Fruit fly (Drosophila melanogaster) whole organism, embryonic: ENCODE data around the gene SkpD.
A peak's percentile ranks its signal among the peaks of the same experiment; 100 is the strongest.

Source experiments
- Asciz ChIP-seq: fragments of 200-800 bp; sonication (Bioruptor generic); optimal IDR thresholded peaks from 2 replicates; lab custom pipeline; 2017; ENCODE audit warnings: missing biosample characterization, mild to moderate bottlenecking, missing genetic modification characterization, missing genetic modification reagents
- Awh ChIP-seq: fragments of 200-800 bp; sonication (Bioruptor generic); IDR thresholded peaks from 2 replicates; pipeline ENCODE4, ENCODE4 v1.3.6; 2022; ENCODE audit warnings: missing biosample characterization, missing genetic modification characterization
- C15 ChIP-seq: fragments of 200-800 bp; sonication (Bioruptor generic); IDR thresholded peaks from 3 replicates; pipeline ENCODE4 v1.3.6; 2022; ENCODE audit warnings: missing biosample characterization, missing genetic modification characterization
- CG1024 ChIP-seq: fragments of 200-800 bp; sonication (Bioruptor generic); IDR thresholded peaks from 2 replicates; pipeline ENCODE4 v1.3.6; 2022; ENCODE audit warnings: missing biosample characterization, missing genetic modification characterization
- CG11093 ChIP-seq: fragments of 200-800 bp; sonication (Bioruptor generic); IDR thresholded peaks from 3 replicates; pipeline ENCODE4 v1.3.6; 2022; ENCODE audit warnings: missing biosample characterization, missing genetic modification characterization
- CG12155 ChIP-seq: fragments of 200-800 bp; sonication (Bioruptor generic); optimal IDR thresholded peaks from 3 replicates; lab custom pipeline; 2016; ENCODE audit warnings: missing biosample characterization, missing genetic modification characterization
- CG12744 ChIP-seq: fragments of 200-800 bp; sonication (Bioruptor generic); optimal IDR thresholded peaks from 2 replicates; lab custom pipeline; 2016; ENCODE audit warnings: missing biosample characterization, missing genetic modification characterization
- CG13894 ChIP-seq: fragments of 200-800 bp; sonication (Bioruptor generic); optimal IDR thresholded peaks from 3 replicates; lab custom pipeline; 2018; ENCODE audit warnings: missing biosample characterization, mild to moderate bottlenecking, missing genetic modification characterization, moderate library complexity
- CG14667 ChIP-seq: fragments of 200-800 bp; sonication (Bioruptor generic); IDR thresholded peaks from 2 replicates; pipeline ENCODE4 v1.3.6; 2022; ENCODE audit warnings: missing biosample characterization, missing genetic modification characterization
- CG17361 ChIP-seq: fragments of 200-800 bp; sonication (Bioruptor generic); IDR thresholded peaks from 3 replicates; pipeline ENCODE4 v1.3.6; 2022; ENCODE audit warnings: missing biosample characterization, missing genetic modification characterization
- CG17385 ChIP-seq: fragments of 200-800 bp; sonication (Bioruptor generic); optimal IDR thresholded peaks from 3 replicates; lab custom pipeline; 2018; ENCODE audit warnings: missing biosample characterization, mild to moderate bottlenecking, missing genetic modification characterization
- CG18262 ChIP-seq: fragments of 200-800 bp; optimal IDR thresholded peaks from 3 replicates; lab custom pipeline; 2019; ENCODE audit warnings: missing biosample characterization, mild to moderate bottlenecking, missing genetic modification characterization, moderate library complexity
- CG31388 ChIP-seq: fragments of 200-800 bp; sonication (Bioruptor generic); optimal IDR thresholded peaks from 2 replicates; lab custom pipeline; 2016; ENCODE audit warnings: missing biosample characterization, missing genetic modification characterization
- CG3163 ChIP-seq: fragments of 200-800 bp; sonication (Bioruptor generic); optimal IDR thresholded peaks from 3 replicates; lab custom pipeline; 2016; ENCODE audit warnings: missing biosample characterization, missing genetic modification characterization
- CG32532 ChIP-seq: fragments of 200-800 bp; sonication (Bioruptor generic); IDR thresholded peaks from 2 replicates; pipeline ENCODE4 v1.3.6; 2022; ENCODE audit warnings: missing biosample characterization, missing genetic modification characterization
- CG5953 ChIP-seq: fragments of 200-800 bp; sonication (Bioruptor generic); IDR thresholded peaks from 2 replicates; pipeline ENCODE4 v1.3.6; 2022; ENCODE audit warnings: missing biosample characterization, missing genetic modification characterization
- CG7357 ChIP-seq: fragments of 200-800 bp; sonication (Bioruptor generic); IDR thresholded peaks from 3 replicates; pipeline ENCODE4 v1.3.6; 2022; ENCODE audit warnings: missing biosample characterization, missing genetic modification characterization
- CG8290 ChIP-seq, 3 experiments: fragments of 200-800 bp; sonication (Bioruptor generic); optimal IDR thresholded peaks; 2 replicates each; lab custom pipeline; 2016 to 2019; ENCODE audit warnings: missing biosample characterization in 3 of 3, missing genetic modification characterization in 3 of 3, mild to moderate bottlenecking in 2 of 3, moderate library complexity in 1 of 3
- CG9609 ChIP-seq: fragments of 200-800 bp; sonication (Bioruptor generic); optimal IDR thresholded peaks from 3 replicates; lab custom pipeline; 2016; ENCODE audit warnings: missing biosample characterization, missing genetic modification characterization
- Dek ChIP-seq: fragments of 200-800 bp; sonication (Bioruptor generic); optimal IDR thresholded peaks from 3 replicates; lab custom pipeline; 2019; ENCODE audit warnings: missing biosample characterization, mild to moderate bottlenecking, missing genetic modification characterization, moderate library complexity
- Dp ChIP-seq: fragments of 200-800 bp; sonication (Bioruptor generic); optimal IDR thresholded peaks from 2 replicates; lab custom pipeline; 2018; ENCODE audit warnings: missing biosample characterization, mild to moderate bottlenecking, missing genetic modification characterization, moderate library complexity
- E2f2 ChIP-seq: fragments of 200-800 bp; sonication (Bioruptor generic); IDR thresholded peaks from 2 replicates; pipeline ENCODE4 v1.3.6; 2022; ENCODE audit warnings: missing biosample characterization, missing genetic modification characterization
- Ets65A ChIP-seq: fragments of 200-800 bp; sonication (Bioruptor generic); peaks from one replicate; lab custom pipeline; 2016; ENCODE audit warnings: missing biosample characterization, missing genetic modification characterization
- Ets97D ChIP-seq: fragments of 200-800 bp; sonication (Bioruptor generic); optimal IDR thresholded peaks from 3 replicates; lab custom pipeline; 2016; ENCODE audit warnings: missing biosample characterization, missing genetic modification characterization
- Gug ChIP-seq: fragments of 200-800 bp; sonication (Bioruptor generic); IDR thresholded peaks from 4 replicates; pipeline ENCODE4 v1.3.6; 2022; ENCODE audit warnings: missing biosample characterization, missing genetic modification characterization
- HLH3B ChIP-seq: fragments of 200-800 bp; sonication (Bioruptor generic); IDR thresholded peaks from 2 replicates; pipeline ENCODE4 v1.3.6; 2022; ENCODE audit warnings: missing biosample characterization, missing genetic modification characterization
- Hmr ChIP-seq: fragments of 200-800 bp; sonication (Bioruptor generic); optimal IDR thresholded peaks from 3 replicates; lab custom pipeline; 2017; ENCODE audit warnings: mild to moderate bottlenecking, missing biosample characterization, missing genetic modification reagents, missing genetic modification characterization
- Hsf ChIP-seq: fragments of 200-800 bp; sonication (Bioruptor generic); optimal IDR thresholded peaks from 3 replicates; lab custom pipeline; 2016; ENCODE audit warnings: missing biosample characterization, missing genetic modification characterization
- Med ChIP-seq: fragments of 200-800 bp; sonication (Bioruptor generic); peaks from one replicate; lab custom pipeline; 2016; ENCODE audit warnings: missing biosample characterization, missing genetic modification characterization, mild to moderate bottlenecking, inconsistent platforms, moderate library complexity
- Mrtf ChIP-seq: fragments of 200-800 bp; sonication (Bioruptor generic); IDR thresholded peaks from 3 replicates; pipeline ENCODE4 v1.3.6; 2022; ENCODE audit warnings: missing biosample characterization, missing genetic modification characterization
- Myb ChIP-seq: fragments of 200-800 bp; sonication (Bioruptor generic); optimal IDR thresholded peaks from 2 replicates; lab custom pipeline; 2016; ENCODE audit warnings: missing biosample characterization, missing genetic modification characterization
- NFAT ChIP-seq: fragments of 200-800 bp; sonication (Bioruptor generic); IDR thresholded peaks from 2 replicates; pipeline ENCODE4 v1.3.6; 2022; ENCODE audit warnings: missing biosample characterization, missing genetic modification characterization
- PHDP ChIP-seq: fragments of 200-800 bp; sonication (Bioruptor generic); optimal IDR thresholded peaks from 3 replicates; lab custom pipeline; 2018; ENCODE audit warnings: missing biosample characterization, mild to moderate bottlenecking, missing genetic modification characterization, moderate library complexity
- Rx ChIP-seq: fragments of 200-800 bp; sonication (Bioruptor generic); IDR thresholded peaks from 2 replicates; pipeline ENCODE4 v1.3.6; 2022; ENCODE audit warnings: missing biosample characterization, missing genetic modification characterization
- Side ChIP-seq: fragments of 200-800 bp; sonication (Bioruptor generic); optimal IDR thresholded peaks from 2 replicates; lab custom pipeline; 2016; ENCODE audit warnings: missing biosample characterization, missing genetic modification characterization
- amos ChIP-seq: fragments of 200-800 bp; sonication (Bioruptor generic); IDR thresholded peaks from 2 replicates; pipeline ENCODE4 v1.3.6; 2022; ENCODE audit warnings: missing biosample characterization, missing genetic modification characterization; ENCODE audit not compliant: partially characterized antibody
- bsh ChIP-seq, 2 experiments: fragments of 200-800 bp; sonication (Bioruptor generic); optimal IDR thresholded peaks; 2 replicates each; lab custom pipeline; 2017 to 2018; ENCODE audit warnings: mild to moderate bottlenecking in 2 of 2, missing biosample characterization in 2 of 2, missing genetic modification characterization in 2 of 2, moderate library complexity in 1 of 2
- da ChIP-seq: fragments of 200-800 bp; sonication (Bioruptor generic); optimal IDR thresholded peaks from 2 replicates; lab custom pipeline; 2016; ENCODE audit warnings: missing biosample characterization, missing genetic modification characterization
- dan ChIP-seq: fragments of 200-800 bp; sonication (Bioruptor generic); IDR thresholded peaks from 2 replicates; pipeline ENCODE4 v1.3.6; 2022; ENCODE audit warnings: missing biosample characterization, missing genetic modification characterization
- gcm2 ChIP-seq: fragments of 200-800 bp; sonication (Bioruptor generic); optimal IDR thresholded peaks from 2 replicates; lab custom pipeline; 2016; ENCODE audit warnings: missing biosample characterization, missing genetic modification characterization
- jumu ChIP-seq: fragments of 200-800 bp; sonication (Bioruptor generic); optimal IDR thresholded peaks from 3 replicates; lab custom pipeline; 2016; ENCODE audit warnings: missing biosample characterization, missing genetic modification characterization
- lmd ChIP-seq: fragments of 200-800 bp; sonication (Bioruptor generic); IDR thresholded peaks from 2 replicates; pipeline ENCODE4 v1.3.6; 2022; ENCODE audit warnings: missing biosample characterization, missing genetic modification characterization
- pb ChIP-seq: fragments of 200-800 bp; sonication (Bioruptor generic); optimal IDR thresholded peaks from 3 replicates; lab custom pipeline; 2016; ENCODE audit warnings: missing biosample characterization, missing genetic modification characterization
- prd ChIP-seq, 3 experiments: fragments of >200 bp in 2 of 3; fragments of 200-800 bp in 1 of 3; sonication (Bioruptor generic) in 1 of 3; optimal IDR thresholded peaks in 2 of 3; IDR thresholded peaks in 1 of 3; 2 replicates in 2 of 3; 3 replicates in 1 of 3; pipeline versions ENCODE4 v1.3.6 to Lab custom; 2017 to 2022; ENCODE audit warnings: missing biosample characterization in 1 of 3, missing genetic modification characterization in 1 of 3
- repo ChIP-seq: fragments of 200-800 bp; sonication (Bioruptor generic); optimal IDR thresholded peaks from 2 replicates; lab custom pipeline; 2016; ENCODE audit warnings: missing biosample characterization, missing genetic modification characterization
- sisA ChIP-seq: fragments of 200-800 bp; sonication (Bioruptor generic); IDR thresholded peaks from 2 replicates; pipeline ENCODE4 v1.3.6; 2022; ENCODE audit warnings: missing biosample characterization, missing genetic modification characterization
- sr ChIP-seq: fragments of 200-800 bp; sonication (Bioruptor generic); IDR thresholded peaks from 3 replicates; pipeline ENCODE4 v1.3.6; 2022; ENCODE audit warnings: missing biosample characterization, missing genetic modification characterization
- ssp ChIP-seq: fragments of 200-800 bp; sonication (Bioruptor generic); IDR thresholded peaks from 2 replicates; pipeline ENCODE4 v1.3.6; 2022; ENCODE audit warnings: missing biosample characterization, missing genetic modification characterization
- vfl ChIP-seq: fragments of 200-800 bp; sonication (Bioruptor generic); optimal IDR thresholded peaks from 2 replicates; lab custom pipeline; 2016; ENCODE audit warnings: missing biosample characterization, missing genetic modification characterization
- wdn ChIP-seq: fragments of 200-800 bp; sonication (Bioruptor generic); IDR thresholded peaks from 2 replicates; pipeline ENCODE4 v1.3.6; 2022; ENCODE audit warnings: missing biosample characterization, missing genetic modification characterization

SkpD gene

dm6 chrX:19812429-19812828 lies at the start of gene SkpD:
TSS of gene SkpD (plus strand) at chrX:19812729.
- TF ChIP-seq ssp (no peak), Ets97D (no peak), wdn (GFP tag; lab: Robert Waterston, UW) (no peak), PHDP (tag; lab: Kevin White, UChicago) (no peak), CG13894 (tag; lab: Kevin White, UChicago) (no peak), CG17361 (GFP tag; lab: Robert Waterston, UW) (no peak), CG8290 (GFP tag; optimal IDR thresholded peaks at IDR 0.05; lab: Kevin White, UChicago) (no peak), CG8290 (tag; optimal IDR thresholded peaks at IDR 0.05; lab: Kevin White, UChicago) (no peak), Dek (no peak), Mrtf (GFP tag; lab: Robert Waterston, UW) (no peak)
- TF ChIP-seq, all 482 proteins: peak for 0

dm6 chrX:19763440-19764002 lies 49.0 kb upstream of the SkpD start:
- TF ChIP-seq lmd (GFP tag; lab: Robert Waterston, UW) (no peak; the same call in 1 of the 2 replicates), Hmr (GFP tag; lab: Kevin White, UChicago) (peak; percentile 10), CG9609 (GFP tag; lab: Kevin White, UChicago) (no peak), Med (GFP tag; lab: Kevin White, UChicago) (peak; percentile 84), Side (GFP tag; lab: Kevin White, UChicago) (no peak), CG31388 (no peak), CG32532 (GFP tag; lab: Robert Waterston, UW) (0 out of 2 replicates have a peak, but pooled peaks have one; percentile 18), CG7357 (no peak), CG18262 (tag; lab: Kevin White, UChicago) (peak; percentile 21), prd (optimal IDR thresholded peaks at IDR 0.05; lab: Kevin White, UChicago) (no peak), prd (GFP tag; IDR thresholded peaks at IDR 0.05; lab: Robert Waterston, UW) (peak; percentile 39; the same call in 2 of the 3 replicates), da (GFP tag; lab: Kevin White, UChicago) (no peak), CG12155 (GFP tag; lab: Kevin White, UChicago) (peak; percentile 13), vfl (GFP tag; lab: Kevin White, UChicago) (no peak), Rx (GFP tag; lab: Robert Waterston, UW) (no peak), Ets65A (GFP tag; lab: Kevin White, UChicago) (peak; percentile 58), E2f2 (GFP tag; lab: Robert Waterston, UW) (0 out of 2 replicates have a peak, but pooled peaks have one; percentile 13), jumu (GFP tag; lab: Kevin White, UChicago) (no peak), CG3163 (no peak), CG17385 (GFP tag; lab: Kevin White, UChicago) (peak; percentile 13), HLH3B (GFP tag; lab: Robert Waterston, UW) (no peak), sr (GFP tag; lab: Robert Waterston, UW) (peak; percentile 63; the same call in 2 of the 3 replicates), sisA (GFP tag; lab: Robert Waterston, UW) (peak; percentile 22; the same call in 1 of the 2 replicates), C15 (no peak), Hsf (GFP tag; lab: Kevin White, UChicago) (peak; percentile 19), amos (no peak), Gug (GFP tag; lab: Robert Waterston, UW) (0 out of 4 replicates have a peak, but pooled peaks have one; percentile 3), dan (GFP tag; lab: Robert Waterston, UW) (no peak), CG1024 (GFP tag; lab: Robert Waterston, UW) (no peak), gcm2 (no peak), Myb (GFP tag; lab: Kevin White, UChicago) (no peak), repo (GFP tag; lab: Kevin White, UChicago) (no peak), bsh (GFP tag; optimal IDR thresholded peaks at IDR 0.05; lab: Kevin White, UChicago) (peak in 1 of 2 experiments; percentile 5), CG5953 (GFP tag; lab: Robert Waterston, UW) (no peak), CG11093 (GFP tag; lab: Robert Waterston, UW) (no peak), Dp (GFP tag; lab: Kevin White, UChicago) (no peak), NFAT (no peak), CG14667 (no peak), Awh (GFP tag; lab: Robert Waterston, UW) (no peak), pb (GFP tag; lab: Kevin White, UChicago) (peak; percentile 6), Asciz (no peak), CG12744 (GFP tag; lab: Kevin White, UChicago) (no peak)
